Worm (Caenorhabditis elegans) whole organism, L4 larva: ENCODE data around the gene scc-1.
A peak's percentile ranks its signal among the peaks of the same experiment; 100 is the strongest.

Experiments
- lsy-2 ChIP-seq, 2 experiments: fragments of 150-350 bp in 1 of 2; sonication (generic microtip) in 1 of 2; optimal IDR thresholded peaks; 2 replicates each; lab custom pipeline; 2014 to 2017; ENCODE audit warnings: missing biosample characterization in 2 of 2, missing genetic modification characterization in 2 of 2
- mxl-2 ChIP-seq: fragments of 200-800 bp; sonication (Bioruptor generic); conservative IDR thresholded peaks from 2 replicates; pipeline ENCODE4 v1.3.6; 2022; ENCODE audit warnings: missing genetic modification reagents, missing genetic modification characterization, missing compliant biosample characterization
- unc-39 ChIP-seq: sonication (generic microtip); optimal IDR thresholded peaks from 2 replicates; lab custom pipeline; 2017; ENCODE audit warnings: missing biosample characterization, missing genetic modification characterization

- TF ChIP-seq unc-39 (no peak), mxl-2 (GFP tag; lab: Robert Waterston, UW) (no peak), lsy-2 (tag; optimal IDR thresholded peaks at IDR 0.05; lab: Kevin White, UChicago) (peak in 1 of 2 experiments; percentile 28)
Measured at ce11 chrII:4726120-4726519, 27.6 kb downstream of the scc-1 start, which contains the start of gene F10G7.10.
